Fruit fly (Drosophila melanogaster): ENCODE data around the gene CG43732.

DNA sequence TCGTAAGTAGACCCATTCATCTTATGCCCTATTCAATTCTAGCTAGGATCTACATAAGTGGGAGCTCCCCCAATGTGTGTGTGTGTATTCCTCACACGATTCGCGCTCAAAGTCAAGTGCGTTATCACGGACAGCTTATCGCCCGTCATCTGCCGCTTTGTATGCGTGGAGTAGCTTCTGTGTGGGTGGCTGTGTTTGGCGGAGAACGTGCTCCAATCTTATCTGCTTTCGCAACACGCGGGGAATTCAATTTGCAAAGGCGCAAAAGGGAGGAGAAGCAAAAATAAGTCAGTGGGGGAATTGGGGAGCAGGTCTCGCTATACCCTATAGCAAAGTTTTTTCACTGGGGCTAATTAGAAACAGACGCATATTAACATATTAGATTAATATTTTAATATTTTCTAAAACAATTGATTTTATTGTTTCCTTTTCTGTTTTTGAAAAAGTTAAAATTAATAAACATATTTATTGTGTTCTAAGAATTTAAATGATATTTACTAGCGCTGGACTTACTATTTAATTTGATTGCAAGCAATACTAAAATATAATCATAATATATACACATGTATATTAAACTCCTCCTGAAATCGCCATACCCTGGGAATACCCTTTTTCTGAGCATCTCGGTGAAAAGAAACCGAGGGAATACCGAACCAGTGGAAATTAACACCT is 35.3 kb downstream of the CG43732 start:
- TF ChIP-seq slbo (GFP tag; IDR thresholded peaks at IDR 0.05) = peak; percentile 69
- peak; percentile 11; the same call in 1 of the 2 replicates for TF ChIP-seq Adf1 (GFP tag; IDR thresholded peaks at IDR 0.05)
